Worm (Caenorhabditis elegans): ENCODE data around the gene nspg-6.

The nspg-6 gene

DNA sequence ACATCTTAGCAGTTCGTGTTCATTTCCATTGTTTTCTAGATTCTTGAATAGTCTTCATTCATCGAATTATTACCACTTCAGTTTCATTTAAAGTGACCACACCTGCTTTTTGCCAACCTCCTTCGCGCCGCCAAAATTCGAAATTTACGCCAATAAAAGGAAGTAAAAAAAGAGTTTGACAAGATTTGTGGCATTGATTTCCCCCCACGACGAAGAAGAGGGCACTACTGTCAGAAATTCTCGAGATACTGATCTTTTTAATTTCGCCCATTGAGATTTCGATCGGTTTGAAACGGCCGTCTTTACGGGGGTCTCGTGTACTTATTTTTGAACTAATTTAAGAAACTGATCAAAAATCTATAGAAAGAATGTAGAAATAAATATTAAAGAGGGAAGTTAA, 13.1 kb downstream of the nspg-6 start (continued):
- no peak for TF ChIP-seq lir-3 (tag; optimal IDR thresholded peaks at IDR 0.05; ENCODE audit: poor library complexity)
- TF ChIP-seq egl-27 (tag; optimal IDR thresholded peaks at IDR 0.05): no peak
- no peak for TF ChIP-seq nhr-47 (tag; optimal IDR thresholded peaks at IDR 0.05)
- TF ChIP-seq grh-1 (GFP tag; IDR thresholded peaks at IDR 0.05): no peak
- TF ChIP-seq unc-86 (tag; optimal IDR thresholded peaks at IDR 0.05): no peak
- no peak for TF ChIP-seq dsc-1 (tag; optimal IDR thresholded peaks at IDR 0.05)
- TF ChIP-seq lin-39 (tag; optimal IDR thresholded peaks at IDR 0.05): no peak
- no peak for TF ChIP-seq xbp-1 (tag; optimal IDR thresholded peaks at IDR 0.05)
- TF ChIP-seq nhr-85 (tag): peak; percentile 86
- TF ChIP-seq pag-3 (tag; optimal IDR thresholded peaks at IDR 0.05; ENCODE audit: borderline replicate concordance, insufficient read depth): no peak
- TF ChIP-seq efl-1 (optimal IDR thresholded peaks at IDR 0.05): no peak
- TF ChIP-seq efl-1 (GFP tag; optimal IDR thresholded peaks at IDR 0.05 in 1 of 2): no peak
- peak; percentile 22 for TF ChIP-seq mep-1 (tag; optimal IDR thresholded peaks at IDR 0.05)
- TF ChIP-seq aly-2 (tag; optimal IDR thresholded peaks at IDR 0.05): no peak
- TF ChIP-seq lsy-2 (tag; optimal IDR thresholded peaks at IDR 0.05): no peak
- no peak for TF ChIP-seq lin-13 (GFP tag; optimal IDR thresholded peaks at IDR 0.05)
- no peak for TF ChIP-seq hlh-4 (tag; optimal IDR thresholded peaks at IDR 0.05)
- TF ChIP-seq vab-15 (tag; optimal IDR thresholded peaks at IDR 0.05): no peak
- no peak for TF ChIP-seq elt-2 (tag; optimal IDR thresholded peaks at IDR 0.05)
- TF ChIP-seq nhr-76 (tag; optimal IDR thresholded peaks at IDR 0.05): no peak
- no peak for TF ChIP-seq tbx-2 (tag; optimal IDR thresholded peaks at IDR 0.05)
- no peak for TF ChIP-seq nhr-11 (tag; optimal IDR thresholded peaks at IDR 0.05)
- no peak for TF ChIP-seq nhr-12 (tag; optimal IDR thresholded peaks at IDR 0.05)
- no peak for TF ChIP-seq fkh-10 (GFP tag; optimal IDR thresholded peaks at IDR 0.05)
- no peak for TF ChIP-seq elt-3 (tag; optimal IDR thresholded peaks at IDR 0.05)
- TF ChIP-seq C16A3.4 (tag; optimal IDR thresholded peaks at IDR 0.05): no peak

DNA sequence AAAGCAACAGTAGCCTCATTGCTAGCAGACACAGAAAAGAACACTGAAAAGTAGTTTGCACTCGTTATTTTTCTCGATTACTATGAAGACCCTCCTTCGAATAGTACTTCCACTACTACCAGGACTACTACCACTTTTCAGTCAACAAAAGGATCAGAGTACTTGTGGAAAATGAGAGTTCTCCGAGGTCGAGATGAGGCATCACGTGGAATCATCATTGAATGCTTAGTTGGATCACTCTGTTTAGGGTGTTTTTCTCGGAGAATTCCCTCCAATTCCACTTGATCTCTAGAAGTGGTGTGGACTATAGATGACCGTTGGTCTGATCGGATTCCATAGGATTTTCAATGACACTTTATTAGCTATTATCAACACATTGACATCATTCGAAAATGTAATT, 14.0 kb downstream of the nspg-6 start:
- TF ChIP-seq nhr-85 (tag) (peak; percentile 87), nhr-237 (tag; optimal IDR thresholded peaks at IDR 0.05) (no peak), irx-1 (tag; optimal IDR thresholded peaks at IDR 0.05) (no peak), hlh-4 (tag; optimal IDR thresholded peaks at IDR 0.05) (no peak), blmp-1 (tag; optimal IDR thresholded peaks at IDR 0.05) (peak; percentile 82), sox-4 (tag; optimal IDR thresholded peaks at IDR 0.05) (no peak), efl-1 (optimal IDR thresholded peaks at IDR 0.05) (no peak), efl-1 (GFP tag; optimal IDR thresholded peaks at IDR 0.05 in 1 of 2) (peak in 1 of 2 experiments; percentile 73), snu-23 (GFP tag; optimal IDR thresholded peaks at IDR 0.05) (peak; percentile 4), elt-3 (tag; optimal IDR thresholded peaks at IDR 0.05) (peak in 1 of 6 experiments; percentile 2), rnt-1 (tag; optimal IDR thresholded peaks at IDR 0.05) (no peak), Y116A8C.19 (tag; optimal IDR thresholded peaks at IDR 0.05; ENCODE audit: borderline replicate concordance) (no peak), grh-1 (GFP tag; IDR thresholded peaks at IDR 0.05) (peak; percentile 32; the same call in 1 of the 2 replicates), ceh-90 (tag; optimal IDR thresholded peaks at IDR 0.05) (no peak), nhr-71 (tag; optimal IDR thresholded peaks at IDR 0.05) (no peak), lin-14 (GFP tag; optimal IDR thresholded peaks at IDR 0.05) (peak; percentile 44), nhr-20 (tag; optimal IDR thresholded peaks at IDR 0.05) (peak; percentile 40), alr-1 (tag; optimal IDR thresholded peaks at IDR 0.05; ENCODE audit: borderline replicate concordance) (no peak), lsy-2 (tag; optimal IDR thresholded peaks at IDR 0.05) (peak in 1 of 2 experiments; percentile 17), vab-15 (tag; optimal IDR thresholded peaks at IDR 0.05) (no peak), nhr-19 (GFP tag; conservative IDR thresholded peaks at IDR 0.05) (peak; percentile 33), jun-1 (tag; optimal IDR thresholded peaks at IDR 0.05) (no peak), lin-35 (GFP tag; optimal IDR thresholded peaks at IDR 0.05) (peak in 1 of 2 experiments; percentile 38)
